Fruit fly (Drosophila melanogaster): ENCODE data around the gene CG32591.

CG32591 gene

DNA sequence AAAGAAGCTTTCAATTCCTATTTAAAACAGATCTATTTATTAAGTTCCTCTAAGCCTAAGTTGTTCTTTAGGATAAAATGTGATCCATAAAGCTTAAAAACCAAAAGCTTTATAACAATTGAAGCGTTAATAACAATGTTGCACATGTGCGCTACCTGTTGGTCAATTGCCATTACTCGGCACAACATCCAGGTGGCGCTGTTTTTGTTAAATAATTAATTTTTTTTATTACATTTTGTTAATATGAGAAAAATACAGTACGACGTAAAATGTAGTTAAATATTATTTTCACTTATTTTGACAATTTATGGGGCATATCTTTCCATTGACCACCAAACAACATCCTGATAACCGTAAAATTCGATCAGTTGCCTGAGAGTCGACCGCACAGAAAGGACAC is 25.2 kb upstream of the CG32591 start:
- TF ChIP-seq CG34422 (GFP tag; IDR thresholded peaks at IDR 0.05) (no peak), her (GFP tag; optimal IDR thresholded peaks at IDR 0.05) (no peak), B-H2 (GFP tag; optimal IDR thresholded peaks at IDR 0.05) (peak; percentile 11), sc (optimal IDR thresholded peaks at IDR 0.05) (no peak), sc (GFP tag; optimal IDR thresholded peaks at IDR 0.05) (no peak), fd3F (GFP tag; optimal IDR thresholded peaks at IDR 0.05) (no peak), HmgZ (tag; optimal IDR thresholded peaks at IDR 0.05) (no peak), Dad (GFP tag; optimal IDR thresholded peaks at IDR 0.05) (no peak), CG30431 (GFP tag; optimal IDR thresholded peaks at IDR 0.05) (no peak), slbo (GFP tag; IDR thresholded peaks at IDR 0.05) (peak; percentile 47; the same call in 1 of the 2 replicates), Pdp1 (GFP tag; optimal IDR thresholded peaks at IDR 0.05) (peak in 1 of 2 experiments; percentile 20), stc (GFP tag; IDR thresholded peaks at IDR 0.05) (no peak), CG2199 (GFP tag; IDR thresholded peaks at IDR 0.05) (0 out of 3 replicates have a peak, but pooled peaks have one; percentile 43), Rfx (GFP tag; IDR thresholded peaks at IDR 0.05) (peak; percentile 66), CG8924 (tag; optimal IDR thresholded peaks at IDR 0.05) (peak; percentile 28), E2f1 (GFP tag; IDR thresholded peaks at IDR 0.05) (no peak), chinmo (GFP tag; IDR thresholded peaks at IDR 0.05; ENCODE audit: partially characterized antibody) (no peak), prd (optimal IDR thresholded peaks at IDR 0.05) (no peak), prd (GFP tag; IDR thresholded peaks at IDR 0.05) (peak; percentile 18; the same call in 1 of the 3 replicates), CG12744 (GFP tag; optimal IDR thresholded peaks at IDR 0.05) (no peak), exex (tag; optimal IDR thresholded peaks at IDR 0.05) (no peak), CG18011 (GFP tag; optimal IDR thresholded peaks at IDR 0.05) (no peak), bigmax (GFP tag; optimal IDR thresholded peaks at IDR 0.05) (no peak), run (tag; optimal IDR thresholded peaks at IDR 0.05) (no peak), da (GFP tag; optimal IDR thresholded peaks at IDR 0.05) (no peak), MBD-R2 (GFP tag; IDR thresholded peaks at IDR 0.05) (no peak), cg (GFP tag; optimal IDR thresholded peaks at IDR 0.05) (no peak), CG1024 (GFP tag; IDR thresholded peaks at IDR 0.05) (no peak), Gsc (GFP tag; IDR thresholded peaks at IDR 0.05) (no peak), BEAF-32 (GFP tag; optimal IDR thresholded peaks at IDR 0.05) (peak; percentile 3), CG11723 (GFP tag; optimal IDR thresholded peaks at IDR 0.05) (no peak), chif (GFP tag; optimal IDR thresholded peaks at IDR 0.05) (no peak), Asciz (GFP tag; optimal IDR thresholded peaks at IDR 0.05) (no peak), trem (tag; optimal IDR thresholded peaks at IDR 0.05) (peak; percentile 34), CG6272 (GFP tag; IDR thresholded peaks at IDR 0.05) (no peak), CG9817 (tag; optimal IDR thresholded peaks at IDR 0.05) (peak; percentile 27), Blimp-1 (GFP tag; optimal IDR thresholded peaks at IDR 0.05) (peak; percentile 92), Tbp (GFP tag; optimal IDR thresholded peaks at IDR 0.05) (no peak), CG30403 (GFP tag; optimal IDR thresholded peaks at IDR 0.05) (peak; percentile 10), repo (GFP tag; optimal IDR thresholded peaks at IDR 0.05) (no peak), sens-2 (GFP tag; IDR thresholded peaks at IDR 0.05) (no peak), GATAe (GFP tag; conservative IDR thresholded peaks at IDR 0.05) (no peak), ac (GFP tag; optimal IDR thresholded peaks at IDR 0.05) (no peak), Dip2 (GFP tag; IDR thresholded peaks at IDR 0.05) (peak; percentile 97), CTCF (GFP tag; optimal IDR thresholded peaks at IDR 0.05) (peak; percentile 98), CG17912 (GFP tag; optimal IDR thresholded peaks at IDR 0.05) (peak; percentile 6), CG8765 (GFP tag; IDR thresholded peaks at IDR 0.05) (no peak), CG12219 (GFP tag; optimal IDR thresholded peaks at IDR 0.05) (no peak), CG18619 (GFP tag; optimal IDR thresholded peaks at IDR 0.05) (no peak), nau (GFP tag; optimal IDR thresholded peaks at IDR 0.05) (no peak), danr (GFP tag; IDR thresholded peaks at IDR 0.05) (no peak), gro (GFP tag; optimal IDR thresholded peaks at IDR 0.05) (no peak), CG31224 (GFP tag; IDR thresholded peaks at IDR 0.05) (no peak)
